Fruit fly (Drosophila melanogaster): ENCODE results near the gene Mipp1.

The Mipp1 gene

DNA sequence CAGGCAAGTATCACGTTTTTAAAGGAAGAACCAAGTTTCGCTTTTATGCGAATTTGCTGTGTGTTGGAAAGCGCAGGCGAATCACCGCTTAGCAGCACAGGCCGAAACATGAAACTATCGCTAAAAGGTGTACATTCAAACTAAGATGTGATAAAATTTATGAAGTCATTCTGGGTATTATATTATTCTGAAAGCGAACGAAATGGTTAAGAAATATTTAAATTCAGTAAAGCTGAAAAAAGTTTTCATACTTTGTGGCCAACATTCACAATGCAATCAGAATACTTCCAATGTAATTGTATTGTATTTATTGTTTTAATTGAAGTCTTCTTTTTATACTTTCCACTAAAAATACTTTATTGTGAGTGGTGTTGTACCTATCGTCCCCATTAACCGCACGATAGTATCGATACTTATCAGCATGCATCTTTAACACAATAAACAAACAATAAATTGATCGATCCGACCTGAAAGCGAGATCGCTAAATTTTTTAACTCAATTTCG, 8.1 kb upstream of the Mipp1 start, which contains the start of gene Smn (continued):
- TF ChIP-seq CG18599 (GFP tag; optimal IDR thresholded peaks at IDR 0.05) (peak; percentile 69), jing (GFP tag; optimal IDR thresholded peaks at IDR 0.05) (no peak), CG1792 (GFP tag; optimal IDR thresholded peaks at IDR 0.05) (peak; percentile 3), CG13624 (GFP tag; optimal IDR thresholded peaks at IDR 0.05) (peak; percentile 13), Chrac-16 (GFP tag; optimal IDR thresholded peaks at IDR 0.05) (peak; percentile 53), hkb (optimal IDR thresholded peaks at IDR 0.05) (no peak), hkb (GFP tag; IDR thresholded peaks at IDR 0.05) (no peak), crp (GFP tag; optimal IDR thresholded peaks at IDR 0.05) (no peak), Hmr (GFP tag; optimal IDR thresholded peaks at IDR 0.05) (peak; percentile 51), luna (GFP tag; optimal IDR thresholded peaks at IDR 0.05) (no peak), p53 (GFP tag; optimal IDR thresholded peaks at IDR 0.05) (no peak), danr (GFP tag; IDR thresholded peaks at IDR 0.05) (no peak), dpn (GFP tag; optimal IDR thresholded peaks at IDR 0.05) (peak; percentile 39 to 58), CG15479 (GFP tag; optimal IDR thresholded peaks at IDR 0.05) (no peak), gcm2 (GFP tag; optimal IDR thresholded peaks at IDR 0.05) (no peak), kah (GFP tag; optimal IDR thresholded peaks at IDR 0.05) (no peak), CG17186 (GFP tag; optimal IDR thresholded peaks at IDR 0.05) (peak; percentile 16), croc (GFP tag; conservative IDR thresholded peaks at IDR 0.05) (no peak), CG10366 (GFP tag; IDR thresholded peaks at IDR 0.05) (no peak), amos (GFP tag; IDR thresholded peaks at IDR 0.05; ENCODE audit: partially characterized antibody) (peak; percentile 86), CG15696 (tag; optimal IDR thresholded peaks at IDR 0.05) (peak; percentile 21), CG6272 (GFP tag; IDR thresholded peaks at IDR 0.05) (no peak), vnd (GFP tag; IDR thresholded peaks at IDR 0.05; ENCODE audit: partially characterized antibody) (peak; percentile 80), Vsx1 (GFP tag; optimal IDR thresholded peaks at IDR 0.05) (no peak), tgo (GFP tag; IDR thresholded peaks at IDR 0.05) (no peak), insv (GFP tag; optimal IDR thresholded peaks at IDR 0.05) (no peak), CrebB (tag; optimal IDR thresholded peaks at IDR 0.05) (no peak), sna (GFP tag; IDR thresholded peaks at IDR 0.05; ENCODE audit: partially characterized antibody) (peak; percentile 73), CG4854 (GFP tag; optimal IDR thresholded peaks at IDR 0.05) (no peak), CG8478 (optimal IDR thresholded peaks at IDR 0.05) (no peak), CG11695 (GFP tag; IDR thresholded peaks at IDR 0.05) (no peak), CG1024 (GFP tag; IDR thresholded peaks at IDR 0.05) (no peak), crc (GFP tag; optimal IDR thresholded peaks at IDR 0.05) (no peak), z (GFP tag; IDR thresholded peaks at IDR 0.05) (no peak), sisA (GFP tag; IDR thresholded peaks at IDR 0.05) (0 out of 2 replicates have a peak, but pooled peaks have one; percentile 11), en (GFP tag; optimal IDR thresholded peaks at IDR 0.05) (peak; percentile 9), CG14667 (GFP tag; IDR thresholded peaks at IDR 0.05) (no peak), HLHmδ (GFP tag; optimal IDR thresholded peaks at IDR 0.05) (no peak), al (GFP tag; IDR thresholded peaks at IDR 0.05) (peak; percentile 44; the same call in 1 of the 2 replicates), stwl (tag; optimal IDR thresholded peaks at IDR 0.05) (peak; percentile 69), kay (GFP tag; optimal IDR thresholded peaks at IDR 0.05) (no peak), CG14860 (GFP tag; IDR thresholded peaks at IDR 0.05; ENCODE audit: partially characterized antibody) (peak; percentile 84), unpg (GFP tag; optimal IDR thresholded peaks at IDR 0.05) (peak; percentile 31), CG12104 (GFP tag; optimal IDR thresholded peaks at IDR 0.05) (peak; percentile 11), TFAM (GFP tag; optimal IDR thresholded peaks at IDR 0.05) (no peak), CG4617 (GFP tag; optimal IDR thresholded peaks at IDR 0.05; ENCODE audit: borderline replicate concordance) (peak; percentile 43), psq (GFP tag; optimal IDR thresholded peaks at IDR 0.05) (no peak), CG34422 (GFP tag; IDR thresholded peaks at IDR 0.05) (no peak), CG3847 (GFP tag; IDR thresholded peaks at IDR 0.05) (peak; percentile 55), CG15269 (tag; optimal IDR thresholded peaks at IDR 0.05) (peak; percentile 46), ttk (GFP tag; IDR thresholded peaks at IDR 0.05) (no peak)
